Fruit fly (Drosophila melanogaster): ENCODE results near the gene fd3F.

Gene fd3F

dm6 chrX:3811340-3811788 is 9.2 kb downstream of the fd3F start, which contains the start of gene ec (continued):
- TF ChIP-seq esn (GFP tag; optimal IDR thresholded peaks at IDR 0.05): no peak
- TF ChIP-seq CG11294 (GFP tag; IDR thresholded peaks at IDR 0.05): no peak
- no peak for TF ChIP-seq Met (GFP tag; optimal IDR thresholded peaks at IDR 0.05)
- no peak for TF ChIP-seq ss (GFP tag; optimal IDR thresholded peaks at IDR 0.05)
- no peak for TF ChIP-seq Eip78C (GFP tag)
- TF ChIP-seq CG32006 (GFP tag; optimal IDR thresholded peaks at IDR 0.05): no peak
- no peak for TF ChIP-seq CG6792 (GFP tag; optimal IDR thresholded peaks at IDR 0.05)

- TF ChIP-seq lz (GFP tag; optimal IDR thresholded peaks at IDR 0.05): no peak
- TF ChIP-seq CG31627 (GFP tag; optimal IDR thresholded peaks at IDR 0.05): no peak
- TF ChIP-seq pdm3 (GFP tag; optimal IDR thresholded peaks at IDR 0.05): no peak
- TF ChIP-seq Eip93F (GFP tag; optimal IDR thresholded peaks at IDR 0.05): no peak
- TF ChIP-seq CG9139 (GFP tag; optimal IDR thresholded peaks at IDR 0.05): no peak
- TF ChIP-seq net (GFP tag; optimal IDR thresholded peaks at IDR 0.05): no peak
- no peak for TF ChIP-seq CG15336 (GFP tag; IDR thresholded peaks at IDR 0.05)
- no peak for TF ChIP-seq vri (GFP tag; optimal IDR thresholded peaks at IDR 0.05)
- no peak for TF ChIP-seq dsx (GFP tag; optimal IDR thresholded peaks at IDR 0.05; ENCODE audit: poor library complexity, severe bottlenecking)
- TF ChIP-seq salr (GFP tag; optimal IDR thresholded peaks at IDR 0.05): no peak
- TF ChIP-seq CG6792 (GFP tag; optimal IDR thresholded peaks at IDR 0.05): no peak
Observed at dm6 chrX:3815663-3816062, 13.5 kb downstream of the fd3F start.

- TF ChIP-seq CG6276 (GFP tag; optimal IDR thresholded peaks at IDR 0.05) (no peak), CG1621 (tag; optimal IDR thresholded peaks at IDR 0.05) (no peak), Blimp-1 (GFP tag; optimal IDR thresholded peaks at IDR 0.05) (no peak), esn (GFP tag; optimal IDR thresholded peaks at IDR 0.05) (no peak), CG9139 (GFP tag; optimal IDR thresholded peaks at IDR 0.05) (no peak), CG11294 (GFP tag; IDR thresholded peaks at IDR 0.05) (no peak), CG8119 (GFP tag; IDR thresholded peaks at IDR 0.05) (no peak)
Observed at dm6 chrX:3819470-3819869, 17.4 kb downstream of the fd3F start.

dm6 chrX:3825069-3825468 is 23.0 kb downstream of the fd3F start:
- TF ChIP-seq Gug (GFP tag; IDR thresholded peaks at IDR 0.05): no peak
- no peak for TF ChIP-seq eg (GFP tag; IDR thresholded peaks at IDR 0.05)
- no peak for TF ChIP-seq achi (GFP tag; optimal IDR thresholded peaks at IDR 0.05)
- TF ChIP-seq dac (GFP tag; optimal IDR thresholded peaks at IDR 0.05): no peak
- TF ChIP-seq CG8319 (GFP tag; optimal IDR thresholded peaks at IDR 0.05): no peak
- no peak for TF ChIP-seq CG11762 (GFP tag; optimal IDR thresholded peaks at IDR 0.05; ENCODE audit: insufficient read depth)
- TF ChIP-seq CG8119 (GFP tag; IDR thresholded peaks at IDR 0.05): no peak
- no peak for TF ChIP-seq Sox15 (GFP tag; optimal IDR thresholded peaks at IDR 0.05)
- no peak for TF ChIP-seq fd59A (GFP tag; optimal IDR thresholded peaks at IDR 0.05)
- TF ChIP-seq vri (GFP tag; optimal IDR thresholded peaks at IDR 0.05): no peak
- TF ChIP-seq CG16779 (tag; optimal IDR thresholded peaks at IDR 0.05): no peak
- no peak for TF ChIP-seq lz (GFP tag; optimal IDR thresholded peaks at IDR 0.05)
- no peak for TF ChIP-seq net (GFP tag; optimal IDR thresholded peaks at IDR 0.05)
- TF ChIP-seq CG9139 (GFP tag; optimal IDR thresholded peaks at IDR 0.05): no peak
- no peak for TF ChIP-seq salr (GFP tag; optimal IDR thresholded peaks at IDR 0.05)
- no peak for TF ChIP-seq Smox (GFP tag; optimal IDR thresholded peaks at IDR 0.05)
- no peak for TF ChIP-seq CG32006 (GFP tag; optimal IDR thresholded peaks at IDR 0.05)
- no peak for TF ChIP-seq fkh (GFP tag; optimal IDR thresholded peaks at IDR 0.05)
- TF ChIP-seq CG6163 (GFP tag; IDR thresholded peaks at IDR 0.05): no peak
- no peak for TF ChIP-seq ss (GFP tag; optimal IDR thresholded peaks at IDR 0.05)

- TF ChIP-seq topi (GFP tag; optimal IDR thresholded peaks at IDR 0.05): no peak
- no peak for TF ChIP-seq Eip75B (GFP tag; optimal IDR thresholded peaks at IDR 0.05)
- no peak for TF ChIP-seq CG8119 (GFP tag; IDR thresholded peaks at IDR 0.05)
- TF ChIP-seq OdsH (GFP tag; optimal IDR thresholded peaks at IDR 0.05): no peak
- no peak for TF ChIP-seq achi (GFP tag; optimal IDR thresholded peaks at IDR 0.05)
- no peak for TF ChIP-seq fkh (GFP tag; optimal IDR thresholded peaks at IDR 0.05)
- TF ChIP-seq CG6792 (GFP tag; optimal IDR thresholded peaks at IDR 0.05): no peak
- no peak for TF ChIP-seq CG7368 (GFP tag; optimal IDR thresholded peaks at IDR 0.05)
- no peak for TF ChIP-seq cyc (GFP tag; optimal IDR thresholded peaks at IDR 0.05)
- no peak for TF ChIP-seq CG6276 (GFP tag; optimal IDR thresholded peaks at IDR 0.05)
- no peak for TF ChIP-seq Smox (GFP tag; optimal IDR thresholded peaks at IDR 0.05)
- no peak for TF ChIP-seq Eip93F (GFP tag; optimal IDR thresholded peaks at IDR 0.05)
- TF ChIP-seq CG8632 (GFP tag; optimal IDR thresholded peaks at IDR 0.05): no peak
- no peak for TF ChIP-seq vri (GFP tag; optimal IDR thresholded peaks at IDR 0.05)
- TF ChIP-seq CG3919 (GFP tag; optimal IDR thresholded peaks at IDR 0.05): no peak
- TF ChIP-seq fd85E (GFP tag; optimal IDR thresholded peaks at IDR 0.05): no peak
- no peak for TF ChIP-seq esn (GFP tag; optimal IDR thresholded peaks at IDR 0.05)
Observed at dm6 chrX:3827897-3828296, 25.8 kb downstream of the fd3F start, which contains the start of gene CG2901. Gene CG2901 (plus strand): TSS chrX:3828197.

Data from whole organism, prepupa.